Fruit fly (Drosophila melanogaster) whole organism, embryonic: Measurements from ENCODE around the gene RpS14a.

Experiments used
- Antp ChIP-seq: fragments of 200-800 bp; sonication (Bioruptor generic); optimal IDR thresholded peaks from 3 replicates; lab custom pipeline; 2016; ENCODE audit warnings: missing biosample characterization, missing genetic modification characterization
- CG10431 ChIP-seq: fragments of 200-800 bp; sonication (Bioruptor generic); optimal IDR thresholded peaks from 3 replicates; lab custom pipeline; 2018; ENCODE audit warnings: missing biosample characterization, mild to moderate bottlenecking, missing genetic modification characterization
- CG10654 ChIP-seq: fragments of 200-800 bp; sonication (Bioruptor generic); optimal IDR thresholded peaks from 2 replicates; lab custom pipeline; 2016; ENCODE audit warnings: missing biosample characterization, missing genetic modification characterization
- CG11093 ChIP-seq: fragments of 200-800 bp; sonication (Bioruptor generic); IDR thresholded peaks from 3 replicates; pipeline ENCODE4 v1.3.6; 2022; ENCODE audit warnings: missing biosample characterization, missing genetic modification characterization
- CG11247 ChIP-seq: fragments of 200-800 bp; sonication (Bioruptor generic); IDR thresholded peaks from 2 replicates; pipeline ENCODE4 v1.3.6; 2022; ENCODE audit warnings: missing biosample characterization, missing genetic modification characterization
- CG11723 ChIP-seq: fragments of 200-800 bp; sonication (Bioruptor generic); optimal IDR thresholded peaks from 2 replicates; lab custom pipeline; 2017; ENCODE audit warnings: missing biosample characterization, mild to moderate bottlenecking, missing genetic modification characterization
- CG14667 ChIP-seq: fragments of 200-800 bp; sonication (Bioruptor generic); IDR thresholded peaks from 2 replicates; pipeline ENCODE4 v1.3.6; 2022; ENCODE audit warnings: missing biosample characterization, missing genetic modification characterization
- CG14710 ChIP-seq: fragments of 200-800 bp; sonication (Bioruptor generic); optimal IDR thresholded peaks from 3 replicates; lab custom pipeline; 2019; ENCODE audit warnings: missing biosample characterization, mild to moderate bottlenecking, missing genetic modification characterization, moderate library complexity
- CG14965 ChIP-seq: fragments of 200-800 bp; sonication (Bioruptor generic); optimal IDR thresholded peaks from 2 replicates; lab custom pipeline; 2016; ENCODE audit warnings: missing biosample characterization, missing genetic modification characterization, borderline replicate concordance
- CG15011 ChIP-seq: fragments of 200-800 bp; sonication (Bioruptor generic); optimal IDR thresholded peaks from 3 replicates; lab custom pipeline; 2018; ENCODE audit warnings: missing biosample characterization, mild to moderate bottlenecking, missing genetic modification characterization
- CG17568 ChIP-seq: fragments of 200-800 bp; sonication (Bioruptor generic); optimal IDR thresholded peaks from 2 replicates; lab custom pipeline; 2018; ENCODE audit warnings: missing biosample characterization, mild to moderate bottlenecking, missing genetic modification characterization, moderate library complexity
- CG17612 ChIP-seq: fragments of 200-800 bp; sonication (Bioruptor generic); IDR thresholded peaks from 2 replicates; pipeline ENCODE4 v1.3.6; 2022; ENCODE audit warnings: missing biosample characterization, missing genetic modification characterization
- CG18262 ChIP-seq: fragments of 200-800 bp; optimal IDR thresholded peaks from 3 replicates; lab custom pipeline; 2019; ENCODE audit warnings: missing biosample characterization, mild to moderate bottlenecking, missing genetic modification characterization, moderate library complexity
- CG1832 ChIP-seq: fragments of 200-800 bp; sonication (Bioruptor generic); optimal IDR thresholded peaks from 2 replicates; lab custom pipeline; 2017; ENCODE audit warnings: missing biosample characterization, mild to moderate bottlenecking, missing genetic modification characterization, inconsistent platforms
- CG2678 ChIP-seq: fragments of 200-800 bp; sonication (Bioruptor generic); optimal IDR thresholded peaks from 3 replicates; lab custom pipeline; 2019; ENCODE audit warnings: missing biosample characterization, mild to moderate bottlenecking, missing genetic modification characterization, moderate library complexity
- CG2712 ChIP-seq: fragments of 200-800 bp; optimal IDR thresholded peaks from 3 replicates; lab custom pipeline; 2019; ENCODE audit warnings: missing biosample characterization, mild to moderate bottlenecking, missing genetic modification characterization, moderate library complexity
- CG32767 ChIP-seq: fragments of 200-800 bp; sonication (Bioruptor generic); IDR thresholded peaks from 2 replicates; pipeline ENCODE4 v1.3.6; 2022; ENCODE audit warnings: missing biosample characterization, missing genetic modification characterization
- CG34224 ChIP-seq: fragments of 200-800 bp; sonication (Bioruptor generic); IDR thresholded peaks from 3 replicates; pipeline ENCODE4 v1.3.6; 2022; ENCODE audit warnings: missing biosample characterization, missing genetic modification characterization; ENCODE audit not compliant: partially characterized antibody
- CG3726 ChIP-seq: fragments of 200-800 bp; sonication (Bioruptor generic); IDR thresholded peaks from 3 replicates; pipeline ENCODE4, ENCODE4 v1.3.6; 2022; ENCODE audit warnings: missing biosample characterization, missing genetic modification characterization
- CG4360 ChIP-seq: fragments of 200-800 bp; sonication (Bioruptor generic); IDR thresholded peaks from 2 replicates; pipeline ENCODE4 v1.3.6; 2022; ENCODE audit warnings: missing biosample characterization, missing genetic modification characterization
- CG4854 ChIP-seq: fragments of 200-800 bp; sonication (Bioruptor generic); optimal IDR thresholded peaks from 2 replicates; lab custom pipeline; 2016; ENCODE audit warnings: missing biosample characterization, missing genetic modification characterization, inconsistent platforms
- CG7987 ChIP-seq: fragments of 200-800 bp; sonication (Bioruptor generic); optimal IDR thresholded peaks from 2 replicates; lab custom pipeline; 2018; ENCODE audit warnings: missing biosample characterization, mild to moderate bottlenecking, missing genetic modification characterization, moderate library complexity
- CG9876 ChIP-seq: fragments of 200-800 bp; sonication (Bioruptor generic); optimal IDR thresholded peaks from 2 replicates; lab custom pipeline; 2016; ENCODE audit warnings: missing biosample characterization, missing genetic modification characterization
- D ChIP-seq, 2 experiments: fragments of 200-800 bp in 1 of 2; fragments of >200 bp in 1 of 2; sonication (Bioruptor generic) in 1 of 2; optimal IDR thresholded peaks; 2 replicates in 1 of 2; 3 replicates in 1 of 2; lab custom pipeline; 2017; ENCODE audit warnings: mild to moderate bottlenecking in 1 of 2, missing biosample characterization in 1 of 2, missing genetic modification characterization in 1 of 2, missing genetic modification reagents in 1 of 2
- H15 ChIP-seq: fragments of 200-800 bp; sonication (Bioruptor generic); IDR thresholded peaks from 3 replicates; pipeline ENCODE4 v1.3.6; 2022; ENCODE audit warnings: missing biosample characterization, missing genetic modification characterization
- HHEX ChIP-seq: fragments of 200-800 bp; sonication (Bioruptor generic); optimal IDR thresholded peaks from 3 replicates; lab custom pipeline; 2017; ENCODE audit warnings: missing biosample characterization, mild to moderate bottlenecking, missing genetic modification characterization, missing genetic modification reagents
- Lim3 ChIP-seq: fragments of 200-800 bp; sonication (Bioruptor generic); IDR thresholded peaks from 2 replicates; pipeline ENCODE4 v1.3.6; 2022; ENCODE audit warnings: missing biosample characterization, missing genetic modification characterization
- Max ChIP-seq: fragments of 200-800 bp; sonication (Bioruptor generic); optimal IDR thresholded peaks from 2 replicates; lab custom pipeline; 2016; ENCODE audit warnings: missing biosample characterization, mild to moderate bottlenecking, missing genetic modification characterization
- Pdp1 ChIP-seq, 2 experiments: fragments of 200-800 bp; sonication (Bioruptor generic); optimal IDR thresholded peaks; 3 replicates each; lab custom pipeline; 2016; ENCODE audit warnings: missing biosample characterization in 2 of 2, missing genetic modification characterization in 2 of 2, mild to moderate bottlenecking in 1 of 2, moderate library complexity in 1 of 2
- Trl ChIP-seq, 3 experiments: fragments of >200 bp in 2 of 3; fragments of 200-800 bp in 1 of 3; sonication (Bioruptor generic) in 1 of 3; optimal IDR thresholded peaks; 2 replicates in 1 of 3; 3 replicates in 2 of 3; lab custom pipeline; 2016 to 2017; ENCODE audit warnings: missing biosample characterization in 1 of 3, missing genetic modification characterization in 1 of 3
- aop ChIP-seq: fragments of 200-800 bp; sonication (Bioruptor generic); IDR thresholded peaks from 2 replicates; pipeline ENCODE4 v1.3.6; 2022; ENCODE audit warnings: missing biosample characterization, missing genetic modification characterization
- cg ChIP-seq: fragments of 200-800 bp; sonication (Bioruptor generic); optimal IDR thresholded peaks from 3 replicates; lab custom pipeline; 2019; ENCODE audit warnings: missing biosample characterization, mild to moderate bottlenecking, missing genetic modification characterization, moderate library complexity
- chinmo ChIP-seq: fragments of 200-800 bp; sonication (Bioruptor generic); IDR thresholded peaks from 4 replicates; pipeline ENCODE4 v1.3.6; 2022; ENCODE audit warnings: missing biosample characterization, missing genetic modification characterization; ENCODE audit not compliant: partially characterized antibody
- chn ChIP-seq: fragments of 200-800 bp; sonication (Bioruptor generic); optimal IDR thresholded peaks from 2 replicates; lab custom pipeline; 2016; ENCODE audit warnings: missing biosample characterization, missing genetic modification characterization
- en ChIP-seq: fragments of 200-800 bp; sonication (Bioruptor generic); optimal IDR thresholded peaks from 2 replicates; lab custom pipeline; 2016; ENCODE audit warnings: missing biosample characterization, missing genetic modification characterization
- fd3F ChIP-seq: fragments of 200-800 bp; sonication (Bioruptor generic); optimal IDR thresholded peaks from 2 replicates; lab custom pipeline; 2018; ENCODE audit warnings: missing biosample characterization, mild to moderate bottlenecking, missing genetic modification characterization, moderate library complexity
- gfzf ChIP-seq: fragments of 200-800 bp; sonication (Bioruptor generic); optimal IDR thresholded peaks from 2 replicates; lab custom pipeline; 2016; ENCODE audit warnings: missing biosample characterization, mild to moderate bottlenecking, missing genetic modification characterization, moderate library complexity
- gt ChIP-seq: fragments of 200-800 bp; sonication (Bioruptor generic); IDR thresholded peaks from 2 replicates; pipeline ENCODE4 v1.3.6; 2022; ENCODE audit warnings: missing biosample characterization, missing genetic modification characterization
- hth ChIP-seq: fragments of >200 bp; optimal IDR thresholded peaks from 2 replicates; lab custom pipeline; 2017; ENCODE audit warnings: inconsistent platforms
- insv ChIP-seq, 2 experiments: fragments of 200-800 bp; sonication (Bioruptor generic); optimal IDR thresholded peaks; 3 replicates each; lab custom pipeline; 2016 to 2018; ENCODE audit warnings: missing biosample characterization in 2 of 2, missing genetic modification characterization in 2 of 2
- jigr1 ChIP-seq: fragments of 200-800 bp; sonication (Bioruptor generic); IDR thresholded peaks from 3 replicates; pipeline ENCODE4 v1.3.6; 2022; ENCODE audit warnings: missing biosample characterization, missing genetic modification characterization
- pfk ChIP-seq: fragments of 200-800 bp; sonication (Bioruptor generic); optimal IDR thresholded peaks from 2 replicates; lab custom pipeline; 2018; ENCODE audit warnings: missing biosample characterization, mild to moderate bottlenecking, missing genetic modification characterization, moderate library complexity
- phol ChIP-seq: fragments of 200-800 bp; sonication (Bioruptor generic); optimal IDR thresholded peaks from 3 replicates; lab custom pipeline; 2018; ENCODE audit warnings: missing biosample characterization, mild to moderate bottlenecking, missing genetic modification characterization, moderate library complexity
- ro ChIP-seq: fragments of 200-800 bp; sonication (Bioruptor generic); IDR thresholded peaks from 2 replicates; pipeline ENCODE4 v1.3.6; 2022; ENCODE audit warnings: missing biosample characterization, missing genetic modification characterization
- so ChIP-seq: fragments of 200-800 bp; sonication (Bioruptor generic); IDR thresholded peaks from 3 replicates; pipeline ENCODE4 v1.3.6; 2022; ENCODE audit warnings: missing biosample characterization, missing genetic modification characterization
- ttk ChIP-seq: fragments of 200-800 bp; sonication (Bioruptor generic); IDR thresholded peaks from 2 replicates; pipeline ENCODE4 v2.1.2; 2022; ENCODE audit warnings: missing biosample characterization, missing genetic modification characterization
- zen2 ChIP-seq: fragments of 200-800 bp; sonication (Bioruptor generic); IDR thresholded peaks from 3 replicates; pipeline ENCODE4 v1.3.6; 2022; ENCODE audit warnings: missing biosample characterization, missing genetic modification characterization; ENCODE audit not compliant: partially characterized antibody
- zfh1 ChIP-seq: fragments of 200-800 bp; sonication (Bioruptor generic); IDR thresholded peaks from 3 replicates; pipeline ENCODE4 v1.3.6; 2022; ENCODE audit warnings: missing biosample characterization, missing genetic modification characterization

RpS14a gene

DNA sequence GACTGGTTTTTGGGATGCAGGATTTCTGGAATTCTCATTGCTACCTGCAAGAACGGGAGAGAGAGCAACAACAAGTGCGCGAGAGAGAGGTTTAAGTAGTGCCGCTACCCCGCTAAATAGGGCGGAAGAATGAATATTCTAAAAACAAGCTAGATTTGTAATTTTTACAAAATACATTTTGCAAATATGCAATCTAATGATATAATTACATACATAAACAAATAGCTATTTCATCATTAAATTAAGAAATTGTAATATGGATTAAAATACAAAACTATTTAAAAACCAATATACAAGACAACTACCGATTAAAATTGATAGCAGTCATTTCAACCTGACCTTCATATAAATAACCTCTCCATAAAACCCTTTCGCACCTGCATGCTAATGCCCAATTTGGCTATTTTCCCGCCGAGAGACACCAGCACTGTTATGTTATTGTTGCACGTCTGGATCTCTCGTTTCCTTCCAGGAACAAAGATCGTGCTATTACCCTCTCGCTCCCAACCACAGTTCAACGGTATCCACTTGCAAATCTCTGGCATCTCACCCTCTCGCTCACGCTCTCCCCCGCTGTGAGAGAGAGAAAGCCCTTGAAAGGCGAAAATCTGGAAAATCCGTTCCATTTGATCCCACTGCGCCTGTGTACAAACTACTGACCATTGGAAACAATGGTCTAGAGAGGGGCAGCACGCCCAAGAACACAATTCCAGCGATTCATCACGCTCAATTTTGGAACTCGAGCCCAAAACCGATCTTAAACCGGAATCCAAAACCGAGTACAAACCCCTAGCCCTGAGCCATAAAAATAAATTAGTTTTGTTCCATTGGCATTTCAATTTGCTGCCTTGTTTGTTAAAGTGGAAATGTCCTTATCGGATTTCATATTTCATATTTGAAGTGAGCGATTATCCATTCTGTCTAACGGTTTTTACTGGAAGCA lies 41.7 kb upstream of the RpS14a start, which contains the start of gene Nek2:
Gene Nek2 (minus strand): TSS at position 51 of the 943 bp plus-strand sequence.
- TF ChIP-seq CG18262 (tag; lab: Kevin White, UChicago): peak; percentile 8
- no peak for TF ChIP-seq gfzf (GFP tag; lab: Kevin White, UChicago)
- no peak for TF ChIP-seq CG32767
- TF ChIP-seq CG34224 (GFP tag; lab: Robert Waterston, UW): no peak
- peak; percentile 67 for TF ChIP-seq CG1832 (GFP tag; lab: Kevin White, UChicago)
- no peak for TF ChIP-seq CG11723
- no peak for TF ChIP-seq CG4854 (GFP tag; lab: Kevin White, UChicago)
- peak; percentile 18 for TF ChIP-seq CG14710 (tag; lab: Kevin White, UChicago)
- TF ChIP-seq zfh1 (GFP tag; lab: Robert Waterston, UW): no peak
- TF ChIP-seq insv (GFP tag; optimal IDR thresholded peaks at IDR 0.05; lab: Kevin White, UChicago): peak in 1 of 2 experiments; percentile 77
- TF ChIP-seq chinmo (GFP tag; lab: Robert Waterston, UW): no peak
- TF ChIP-seq gt (GFP tag; lab: Robert Waterston, UW): no peak
- TF ChIP-seq CG4360 (GFP tag; lab: Robert Waterston, UW): 0 out of 2 replicates have a peak, but pooled peaks have one; percentile 20
- TF ChIP-seq Trl (optimal IDR thresholded peaks at IDR 0.05; lab: Kevin White, UChicago): peak in 1 of 2 experiments; percentile 57
- no peak for TF ChIP-seq Trl (GFP tag; optimal IDR thresholded peaks at IDR 0.05; lab: Kevin White, UChicago)
- TF ChIP-seq CG15011 (GFP tag; lab: Kevin White, UChicago): no peak
- TF ChIP-seq pfk (GFP tag; lab: Kevin White, UChicago): peak; percentile 43
- TF ChIP-seq CG2678 (tag; lab: Kevin White, UChicago): no peak
- TF ChIP-seq aop (GFP tag; lab: Robert Waterston, UW): no peak
- no peak for TF ChIP-seq CG17568 (GFP tag; lab: Kevin White, UChicago)
- TF ChIP-seq H15 (GFP tag; lab: Robert Waterston, UW): no peak
- TF ChIP-seq HHEX (GFP tag; lab: Kevin White, UChicago): no peak
- no peak for TF ChIP-seq CG7987 (GFP tag; lab: Kevin White, UChicago)
- no peak for TF ChIP-seq CG17612 (GFP tag; lab: Robert Waterston, UW)
- no peak for TF ChIP-seq Pdp1 (GFP tag; optimal IDR thresholded peaks at IDR 0.05; lab: Kevin White, UChicago)
- no peak for TF ChIP-seq CG14667 (GFP tag; lab: Robert Waterston, UW)
- no peak for TF ChIP-seq CG11093 (GFP tag; lab: Robert Waterston, UW)
- TF ChIP-seq jigr1 (GFP tag; lab: Robert Waterston, UW): no peak
- TF ChIP-seq zen2 (GFP tag; lab: Robert Waterston, UW): no peak
- peak; percentile 66 for TF ChIP-seq D (optimal IDR thresholded peaks at IDR 0.05; lab: Kevin White, UChicago)
- TF ChIP-seq D (GFP tag; optimal IDR thresholded peaks at IDR 0.05; lab: Kevin White, UChicago): no peak
- no peak for TF ChIP-seq Max (GFP tag; lab: Kevin White, UChicago)
- TF ChIP-seq Antp (GFP tag; lab: Kevin White, UChicago): no peak
- no peak for TF ChIP-seq chn
- TF ChIP-seq CG9876 (GFP tag; lab: Kevin White, UChicago): no peak
- TF ChIP-seq ro (GFP tag; lab: Robert Waterston, UW): no peak
- no peak for TF ChIP-seq fd3F
- no peak for TF ChIP-seq CG3726 (GFP tag; lab: Robert Waterston, UW)
- TF ChIP-seq CG14965 (GFP tag; lab: Kevin White, UChicago): no peak
- no peak for TF ChIP-seq CG10431 (GFP tag; lab: Kevin White, UChicago)
- TF ChIP-seq cg: no peak
- no peak for TF ChIP-seq en (GFP tag; lab: Kevin White, UChicago)
- no peak for TF ChIP-seq so (GFP tag; lab: Robert Waterston, UW)
- TF ChIP-seq CG2712 (tag; lab: Kevin White, UChicago): peak; percentile 9
- peak; percentile 5 for TF ChIP-seq phol
- no peak for TF ChIP-seq Lim3 (GFP tag; lab: Robert Waterston, UW)
- no peak for TF ChIP-seq CG10654
- TF ChIP-seq hth: no peak
- no peak for TF ChIP-seq CG11247 (GFP tag; lab: Robert Waterston, UW)
- no peak for TF ChIP-seq ttk (GFP tag; lab: Robert Waterston, UW)
